Fruit fly (Drosophila melanogaster): Measurements from ENCODE around the gene fipi.

The fipi gene

DNA sequence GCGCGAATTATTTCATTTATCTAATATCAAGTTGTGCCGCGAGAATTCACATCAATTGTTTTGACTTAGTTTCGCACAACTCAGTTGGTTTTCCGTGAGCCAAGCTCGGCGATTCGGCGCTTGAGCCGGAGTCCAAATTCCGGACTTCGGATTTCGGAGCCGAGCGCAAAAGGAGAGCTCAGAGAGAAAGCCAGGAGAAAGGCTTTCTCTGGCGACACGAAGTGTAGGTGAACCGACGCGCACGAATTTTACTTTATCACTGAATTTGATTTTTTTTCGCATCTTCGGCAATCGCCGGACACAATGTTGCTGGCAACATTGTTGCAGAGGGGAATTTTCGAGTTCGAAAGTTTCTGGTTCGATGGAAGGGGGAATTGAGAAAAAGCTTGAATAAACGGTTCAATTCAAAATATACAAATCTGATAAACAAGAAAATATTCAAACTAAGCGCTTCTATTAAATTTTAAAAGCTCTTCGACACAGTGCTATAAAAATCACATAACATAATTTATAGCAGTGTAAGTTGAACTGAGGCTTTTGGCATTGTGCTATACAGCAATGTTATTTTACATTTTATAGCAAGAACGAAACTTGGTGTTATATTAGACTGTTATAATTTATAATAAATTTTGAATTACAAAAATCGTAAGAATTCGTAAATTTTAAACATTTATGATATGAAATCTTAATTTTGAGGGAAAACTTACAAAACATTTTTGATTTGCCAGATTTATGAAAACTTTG, at the start of gene fipi (continued):
- TF ChIP-seq CG1529 (GFP tag; optimal IDR thresholded peaks at IDR 0.05) (peak; percentile 16), CG12769 (tag; optimal IDR thresholded peaks at IDR 0.05) (no peak), ATbp (GFP tag; optimal IDR thresholded peaks at IDR 0.05) (peak; percentile 12), CG9932 (GFP tag; IDR thresholded peaks at IDR 0.05) (no peak), CG17361 (GFP tag; IDR thresholded peaks at IDR 0.05) (no peak), CG4707 (GFP tag; optimal IDR thresholded peaks at IDR 0.05) (peak; percentile 36), CG17328 (GFP tag; IDR thresholded peaks at IDR 0.05) (peak; percentile 33; the same call in 1 of the 2 replicates), sens (GFP tag) (peak; percentile 68), CG17568 (GFP tag; optimal IDR thresholded peaks at IDR 0.05) (peak; percentile 52), CG15601 (tag; optimal IDR thresholded peaks at IDR 0.05) (no peak), CG2875 (GFP tag; optimal IDR thresholded peaks at IDR 0.05) (peak; percentile 33), CG14710 (tag; optimal IDR thresholded peaks at IDR 0.05) (peak; percentile 41), abd-A (tag; optimal IDR thresholded peaks at IDR 0.05) (peak; percentile 10), bsh (GFP tag; optimal IDR thresholded peaks at IDR 0.05) (peak in 1 of 2 experiments; percentile 46), CG31441 (GFP tag; IDR thresholded peaks at IDR 0.05) (peak; percentile 60), CG18262 (tag; optimal IDR thresholded peaks at IDR 0.05) (peak; percentile 12), Hr51 (GFP tag; optimal IDR thresholded peaks at IDR 0.05) (peak in 1 of 2 experiments; percentile 33), CG32767 (GFP tag; IDR thresholded peaks at IDR 0.05) (no peak), CG10979 (tag; optimal IDR thresholded peaks at IDR 0.05) (peak; percentile 19), onecut (GFP tag; IDR thresholded peaks at IDR 0.05) (no peak)

DNA sequence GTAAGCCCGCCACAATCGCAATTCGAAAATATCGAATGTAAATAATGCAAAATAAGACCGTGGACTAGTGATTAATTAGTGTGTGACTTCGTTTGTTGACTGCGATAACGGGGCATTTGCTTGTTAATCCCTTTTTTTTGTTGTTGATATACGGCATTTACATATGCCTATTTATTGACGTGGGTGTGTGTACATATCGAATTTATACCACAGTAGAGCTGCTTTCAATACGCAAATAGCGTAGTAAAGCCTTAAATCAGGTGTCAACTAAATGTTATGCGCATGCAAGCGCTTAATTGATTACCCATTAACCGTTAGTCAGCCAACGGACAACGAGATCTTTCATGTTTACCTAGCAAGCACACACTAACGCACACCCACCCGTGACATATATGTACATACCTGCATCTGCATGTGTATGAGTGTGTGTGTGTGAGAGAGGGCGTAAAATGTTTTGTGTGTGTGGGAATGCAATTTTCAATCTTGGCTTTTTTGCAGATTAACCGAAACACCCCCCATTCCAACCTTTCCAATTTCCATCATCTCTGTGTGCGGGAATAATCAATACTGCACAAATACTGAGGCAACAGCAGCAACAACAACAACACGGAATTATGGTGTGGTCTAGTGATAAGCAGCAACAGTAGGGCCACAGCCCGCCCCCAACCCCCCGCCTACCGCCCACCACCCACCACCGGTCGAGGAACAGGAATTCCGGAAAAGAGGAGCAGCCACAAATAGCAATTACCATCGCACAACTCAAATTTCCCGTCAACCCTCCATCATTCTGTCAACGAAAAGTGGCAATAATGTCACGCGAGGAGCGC, 44.9 kb upstream of the fipi start:
- no peak for TF ChIP-seq CG2712 (tag; optimal IDR thresholded peaks at IDR 0.05)
- no peak for TF ChIP-seq CG14965 (GFP tag; optimal IDR thresholded peaks at IDR 0.05; ENCODE audit: borderline replicate concordance)
- peak; percentile 51 for TF ChIP-seq CG31365 (tag; optimal IDR thresholded peaks at IDR 0.05)
- TF ChIP-seq CG2875 (GFP tag; optimal IDR thresholded peaks at IDR 0.05), result peak; percentile 68
- TF ChIP-seq trem (tag; optimal IDR thresholded peaks at IDR 0.05), result no peak
- no peak; the same call in 1 of the 2 replicates for TF ChIP-seq Rfx (GFP tag; IDR thresholded peaks at IDR 0.05)
- no peak for TF ChIP-seq pan (optimal IDR thresholded peaks at IDR 0.05)
- TF ChIP-seq pan (GFP tag; optimal IDR thresholded peaks at IDR 0.05 in 1 of 2, IDR thresholded peaks at IDR 0.05 in 1 of 2), result peak in 1 of 2 experiments; percentile 23
- peak; percentile 5; the same call in 1 of the 2 replicates for TF ChIP-seq bowl (GFP tag; IDR thresholded peaks at IDR 0.05)
- TF ChIP-seq HHEX (GFP tag; optimal IDR thresholded peaks at IDR 0.05), result peak; percentile 49
- peak; percentile 33 for TF ChIP-seq CG8388 (GFP tag; optimal IDR thresholded peaks at IDR 0.05)
- TF ChIP-seq CG15514 (GFP tag; optimal IDR thresholded peaks at IDR 0.05), result peak; percentile 13
- peak; percentile 31; the same call in 1 of the 2 replicates for TF ChIP-seq stc (GFP tag; IDR thresholded peaks at IDR 0.05)
- TF ChIP-seq Ets65A (GFP tag), result peak; percentile 87
- TF ChIP-seq Xrp1 (GFP tag; IDR thresholded peaks at IDR 0.05), result peak; percentile 64
- TF ChIP-seq repo (GFP tag; optimal IDR thresholded peaks at IDR 0.05), result peak; percentile 40
- TF ChIP-seq nerfin-1 (tag; optimal IDR thresholded peaks at IDR 0.05), result peak; percentile 60
- peak; percentile 13 for TF ChIP-seq CG6683 (GFP tag; optimal IDR thresholded peaks at IDR 0.05)
- TF ChIP-seq CG1233 (GFP tag; optimal IDR thresholded peaks at IDR 0.05), result peak; percentile 78
- TF ChIP-seq ac (GFP tag; optimal IDR thresholded peaks at IDR 0.05), result peak; percentile 33
- no peak for TF ChIP-seq fd102C (GFP tag; optimal IDR thresholded peaks at IDR 0.05)
- no peak for TF ChIP-seq MESR4 (GFP tag; optimal IDR thresholded peaks at IDR 0.05)
- TF ChIP-seq CG15011 (GFP tag; optimal IDR thresholded peaks at IDR 0.05), result no peak
- no peak for TF ChIP-seq CG1647 (GFP tag; optimal IDR thresholded peaks at IDR 0.05)
- peak; percentile 43; the same call in 1 of the 2 replicates for TF ChIP-seq CG5953 (GFP tag; IDR thresholded peaks at IDR 0.05)
- TF ChIP-seq HLH3B (GFP tag; IDR thresholded peaks at IDR 0.05), result peak; percentile 15; the same call in 1 of the 2 replicates
- no peak for TF ChIP-seq gro (GFP tag; optimal IDR thresholded peaks at IDR 0.05)
- peak; percentile 33; the same call in 1 of the 2 replicates for TF ChIP-seq MBD-R2 (GFP tag; IDR thresholded peaks at IDR 0.05)
